Worm (Caenorhabditis elegans): Measurements from ENCODE around the gene F58H1.3.

Gene F58H1.3

DNA sequence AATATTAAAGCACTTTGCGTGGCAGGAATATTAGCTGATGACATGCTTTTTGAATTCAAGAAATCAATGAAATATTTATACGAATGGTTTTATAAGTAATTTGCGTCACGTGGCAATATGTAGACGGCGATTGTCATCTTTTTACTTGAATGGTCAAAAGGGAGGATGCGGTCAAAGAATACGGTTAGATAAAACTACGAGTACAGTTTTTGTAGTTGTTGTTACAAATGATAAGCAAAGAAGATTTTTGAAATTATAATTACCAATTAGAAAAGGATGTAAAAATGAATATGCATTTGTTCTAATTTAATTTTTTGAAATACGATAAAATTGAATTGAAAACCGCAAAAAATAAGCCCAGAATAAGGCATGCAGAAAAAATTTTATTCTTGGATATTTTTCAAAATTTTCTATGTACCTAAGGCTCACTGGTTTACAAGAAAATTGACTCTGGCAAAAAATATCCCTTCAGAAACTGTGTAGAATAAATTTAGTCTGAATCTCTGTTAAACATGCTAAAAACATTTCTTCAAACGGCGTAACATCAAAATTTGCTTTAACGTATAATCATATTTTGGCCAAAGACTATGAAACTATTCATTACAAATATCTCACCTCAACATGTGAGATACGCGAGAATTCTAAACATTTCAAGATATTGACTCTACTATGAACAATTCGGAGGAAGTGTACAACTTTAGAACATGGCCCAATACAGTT, 42.5 kb upstream of the F58H1.3 start, which contains the start of the genes sodh-2 and srx-76:
Gene sodh-2, minus strand, starts transcription at position 101 of the 720 bp plus-strand sequence.
Gene srx-76, plus strand, starts transcription at position 670 of the 720 bp plus-strand sequence.
- TF ChIP-seq lin-13 (GFP tag; optimal IDR thresholded peaks at IDR 0.05) = no peak
- TF ChIP-seq ztf-1 (GFP tag; conservative IDR thresholded peaks at IDR 0.05) = no peak
- TF ChIP-seq alr-1 (tag; optimal IDR thresholded peaks at IDR 0.05) = no peak
- TF ChIP-seq nhr-12 (tag; optimal IDR thresholded peaks at IDR 0.05) = no peak
- no peak for TF ChIP-seq R02D3.7 (tag; optimal IDR thresholded peaks at IDR 0.05)
- TF ChIP-seq peb-1 (tag; optimal IDR thresholded peaks at IDR 0.05) = no peak

DNA sequence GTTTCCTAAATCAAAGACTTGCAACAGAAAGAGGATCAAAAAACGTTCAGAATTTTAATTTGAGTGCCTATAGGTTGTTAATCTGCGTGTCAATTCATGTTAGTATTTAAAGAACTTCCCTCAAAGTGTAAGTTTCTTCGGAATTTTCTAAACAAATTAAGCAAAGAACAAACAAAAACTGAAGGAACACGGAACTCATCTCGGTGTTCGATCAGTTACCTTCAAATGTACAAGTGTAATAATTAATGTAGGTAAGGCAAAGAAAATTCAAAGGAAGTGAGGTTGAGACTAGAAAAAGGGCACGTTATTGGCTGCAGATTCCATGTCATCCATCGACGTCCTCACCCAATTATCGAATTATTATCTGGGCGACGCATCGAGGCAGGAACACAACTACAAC, 39.8 kb upstream of the F58H1.3 start, which contains the start of gene K12G11.6:
Gene K12G11.6, plus strand, starts transcription at position 357 of the 400 bp plus-strand sequence.
- TF ChIP-seq fos-1 (tag; optimal IDR thresholded peaks at IDR 0.05) (no peak), R02D3.7 (tag; optimal IDR thresholded peaks at IDR 0.05) (no peak), sma-3 (GFP tag; optimal IDR thresholded peaks at IDR 0.05) (no peak), nhr-237 (tag; optimal IDR thresholded peaks at IDR 0.05) (no peak), ceh-82 (tag; optimal IDR thresholded peaks at IDR 0.05) (no peak), nhr-129 (tag; optimal IDR thresholded peaks at IDR 0.05) (no peak), ama-1 (optimal IDR thresholded peaks at IDR 0.05) (no peak), blmp-1 (tag; optimal IDR thresholded peaks at IDR 0.05; ENCODE audit: insufficient read depth) (no peak), nhr-25 (tag; optimal IDR thresholded peaks at IDR 0.05) (no peak), aly-2 (tag; optimal IDR thresholded peaks at IDR 0.05) (no peak), snpc-4 (tag; optimal IDR thresholded peaks at IDR 0.05) (no peak)

ce11 chrV:11896322-11896898, 37.4 kb upstream of the F58H1.3 start:
- TF ChIP-seq ceh-82 (tag; optimal IDR thresholded peaks at IDR 0.05) (no peak), Y55F3AM.14 (GFP tag; optimal IDR thresholded peaks at IDR 0.05) (no peak), aly-2 (tag; optimal IDR thresholded peaks at IDR 0.05) (no peak), peb-1 (tag; optimal IDR thresholded peaks at IDR 0.05) (no peak), zag-1 (tag; optimal IDR thresholded peaks at IDR 0.05) (no peak), F13H6.1 (tag; optimal IDR thresholded peaks at IDR 0.05) (no peak), crh-2 (tag; optimal IDR thresholded peaks at IDR 0.05) (peak; percentile 39), nhr-129 (tag; optimal IDR thresholded peaks at IDR 0.05) (peak; percentile 53), R02D3.7 (tag; optimal IDR thresholded peaks at IDR 0.05) (no peak), unc-62 (GFP tag; optimal IDR thresholded peaks at IDR 0.05) (no peak), lin-39 (tag; optimal IDR thresholded peaks at IDR 0.05) (no peak), nhr-21 (tag; optimal IDR thresholded peaks at IDR 0.05) (no peak), C34F6.9 (tag; optimal IDR thresholded peaks at IDR 0.05) (peak; percentile 5), sma-9 (GFP tag; optimal IDR thresholded peaks at IDR 0.05) (peak; percentile 12), sma-9 (tag; optimal IDR thresholded peaks at IDR 0.05) (no peak), ceh-16 (tag; optimal IDR thresholded peaks at IDR 0.05) (no peak), gmeb-1 (tag; optimal IDR thresholded peaks at IDR 0.05) (peak; percentile 54), nhr-25 (tag; optimal IDR thresholded peaks at IDR 0.05) (peak; percentile 55), snpc-4 (tag; optimal IDR thresholded peaks at IDR 0.05) (no peak), lsy-2 (tag; optimal IDR thresholded peaks at IDR 0.05) (peak in 1 of 2 experiments; percentile 25), fos-1 (tag; optimal IDR thresholded peaks at IDR 0.05) (peak; percentile 44), ztf-11 (tag; optimal IDR thresholded peaks at IDR 0.05) (no peak)

DNA sequence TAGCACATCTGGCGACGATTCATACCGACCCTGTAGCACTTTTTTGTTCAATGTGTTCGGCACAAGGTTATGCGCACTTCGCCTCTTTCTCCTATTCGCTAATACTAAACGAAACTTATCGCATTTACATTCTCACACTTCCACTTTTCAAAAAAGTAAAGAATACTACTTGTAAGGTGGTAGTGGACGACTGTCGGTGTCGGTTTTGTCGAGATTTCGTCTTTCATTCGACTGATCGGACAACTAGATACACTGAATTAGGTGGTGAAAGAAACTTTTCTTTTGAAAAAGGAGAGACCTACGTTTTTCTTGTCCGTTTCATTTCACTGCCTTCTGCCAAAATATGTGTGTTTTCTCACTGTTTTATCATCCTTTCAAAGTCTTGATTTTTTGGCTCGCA, 36.2 kb upstream of the F58H1.3 start:
- no peak for TF ChIP-seq blmp-1 (tag; optimal IDR thresholded peaks at IDR 0.05; ENCODE audit: insufficient read depth)
- TF ChIP-seq F13H6.1 (tag; optimal IDR thresholded peaks at IDR 0.05) = no peak
- TF ChIP-seq ceh-82 (tag; optimal IDR thresholded peaks at IDR 0.05) = no peak
- no peak for TF ChIP-seq ama-1 (optimal IDR thresholded peaks at IDR 0.05)
- TF ChIP-seq nhr-23 (tag; optimal IDR thresholded peaks at IDR 0.05) = no peak
- no peak for TF ChIP-seq fos-1 (tag; optimal IDR thresholded peaks at IDR 0.05)
- no peak for TF ChIP-seq elt-3 (tag; optimal IDR thresholded peaks at IDR 0.05)
- no peak for TF ChIP-seq crh-2 (tag; optimal IDR thresholded peaks at IDR 0.05)
- no peak for TF ChIP-seq lin-39 (tag; optimal IDR thresholded peaks at IDR 0.05)
- no peak for TF ChIP-seq C34F6.9 (tag; optimal IDR thresholded peaks at IDR 0.05)
- TF ChIP-seq peb-1 (tag; optimal IDR thresholded peaks at IDR 0.05) = no peak
- no peak for TF ChIP-seq nhr-12 (tag; optimal IDR thresholded peaks at IDR 0.05)
- no peak for TF ChIP-seq nhr-10 (tag; optimal IDR thresholded peaks at IDR 0.05)

Measured in whole organism, L2 larva.